Worm (Caenorhabditis elegans) whole organism, L4 larva: ENCODE data around the gene taf-11.1.
A peak's percentile ranks its signal among the peaks of the same experiment; 100 is the strongest.

Source experiments
- F26F4.8 ChIP-seq: fragments of 200-800 bp; sonication (Bioruptor generic); conservative IDR thresholded peaks from 2 replicates; pipeline ENCODE4 v1.3.6; 2022; ENCODE audit warnings: missing genetic modification characterization, missing compliant biosample characterization
- F44E2.7 ChIP-seq: fragments of 200-800 bp; sonication (Bioruptor generic); IDR thresholded peaks from 2 replicates; pipeline ENCODE4 v2.1.2; 2022; ENCODE audit warnings: missing genetic modification characterization, missing compliant biosample characterization
- R02D3.7 ChIP-seq: fragments of 150-350 bp; sonication (generic microtip); optimal IDR thresholded peaks from 3 replicates; lab custom pipeline; 2014; ENCODE audit warnings: missing biosample characterization, missing genetic modification characterization
- T26A8.4 ChIP-seq: fragments of 200-800 bp; sonication (Bioruptor generic); IDR thresholded peaks from 2 replicates; pipeline ENCODE4 v1.3.6; 2022; ENCODE audit warnings: missing genetic modification characterization, missing compliant biosample characterization
- Y5F2A.4 ChIP-seq: fragments of 200-800 bp; sonication (Bioruptor generic); optimal IDR thresholded peaks from 2 replicates; lab custom pipeline; 2018; ENCODE audit warnings: mild to moderate bottlenecking, missing genetic modification characterization, missing compliant biosample characterization
- Y75B8A.6 ChIP-seq: fragments of 200-800 bp; sonication (Bioruptor generic); IDR thresholded peaks from 2 replicates; pipeline ENCODE4 v1.3.6; 2022; ENCODE audit warnings: missing genetic modification reagents, missing genetic modification characterization, missing compliant biosample characterization
- ZK546.5 ChIP-seq, 2 experiments: sonication (generic microtip); optimal IDR thresholded peaks; 2 replicates each; lab custom pipeline; 2017; ENCODE audit warnings: missing biosample characterization in 2 of 2, missing genetic modification characterization in 2 of 2
- aha-1 ChIP-seq: fragments of 150-350 bp; peaks from one replicate; lab custom pipeline; 2014; ENCODE audit warnings: missing biosample characterization, missing genetic modification characterization
- ama-1 ChIP-seq: fragments of 150-350 bp; optimal IDR thresholded peaks from 2 replicates; lab custom pipeline; 2014; ENCODE audit warnings: inconsistent platforms, mixed read lengths
- arid-1 ChIP-seq: fragments of 200-800 bp; sonication (Bioruptor generic); conservative IDR thresholded peaks from 2 replicates; pipeline ENCODE4 v1.3.6; 2022; ENCODE audit warnings: missing genetic modification reagents, missing genetic modification characterization, missing compliant biosample characterization
- ceh-32 ChIP-seq: sonication (generic microtip); optimal IDR thresholded peaks from 2 replicates; lab custom pipeline; 2016; ENCODE audit warnings: mild to moderate bottlenecking, missing genetic modification characterization, missing compliant biosample characterization; ENCODE audit not compliant: poor library complexity
- ceh-62 ChIP-seq: sonication (generic microtip); optimal IDR thresholded peaks from 2 replicates; lab custom pipeline; 2017; ENCODE audit warnings: missing biosample characterization, missing genetic modification characterization
- ceh-82 ChIP-seq: sonication (generic microtip); optimal IDR thresholded peaks from 2 replicates; lab custom pipeline; 2017; ENCODE audit warnings: missing biosample characterization, missing genetic modification characterization
- cey-2 ChIP-seq: sonication (generic microtip); optimal IDR thresholded peaks from 3 replicates; lab custom pipeline; 2017; ENCODE audit warnings: missing genetic modification characterization, mild to moderate bottlenecking, missing compliant biosample characterization, antibody characterized with exemption, borderline replicate concordance; ENCODE audit not compliant: insufficient read depth
- daf-12 ChIP-seq: fragments of 150-350 bp; optimal IDR thresholded peaks from 2 replicates; lab custom pipeline; 2014; ENCODE audit warnings: missing biosample characterization, missing genetic modification reagents, missing genetic modification characterization
- daf-8 ChIP-seq: fragments of 200-800 bp; sonication (Bioruptor generic); IDR thresholded peaks from 2 replicates; pipeline ENCODE4 v1.3.6; 2022; ENCODE audit warnings: missing genetic modification characterization, missing compliant biosample characterization
- dmd-6 ChIP-seq: fragments of 200-800 bp; sonication (Bioruptor generic); IDR thresholded peaks from 2 replicates; pipeline ENCODE4 v1.3.6; 2022; ENCODE audit warnings: missing genetic modification reagents, missing genetic modification characterization, missing compliant biosample characterization
- dpl-1 ChIP-seq: fragments of 150-350 bp; optimal IDR thresholded peaks from 2 replicates; lab custom pipeline; 2014; ENCODE audit warnings: missing biosample characterization, missing genetic modification reagents, missing genetic modification characterization
- dve-1 ChIP-seq: sonication (generic microtip); optimal IDR thresholded peaks from 2 replicates; lab custom pipeline; 2017; ENCODE audit warnings: antibody characterized with exemption, mild to moderate bottlenecking, missing genetic modification characterization, missing compliant biosample characterization; ENCODE audit not compliant: insufficient read depth
- egl-27 ChIP-seq: sonication (generic microtip); optimal IDR thresholded peaks from 3 replicates; lab custom pipeline; 2017; ENCODE audit warnings: missing biosample characterization, missing genetic modification reagents, missing genetic modification characterization
- egl-43 ChIP-seq: fragments of 200-800 bp; sonication (Bioruptor generic); IDR thresholded peaks from 2 replicates; pipeline ENCODE4 v1.3.6; 2022; ENCODE audit warnings: missing genetic modification reagents, missing genetic modification characterization, missing compliant biosample characterization
- fkh-10 ChIP-seq: fragments of 150-350 bp; optimal IDR thresholded peaks from 2 replicates; lab custom pipeline; 2014; ENCODE audit warnings: missing biosample characterization, missing genetic modification reagents, missing genetic modification characterization
- gei-8 ChIP-seq: fragments of 200-800 bp; sonication (Bioruptor generic); optimal IDR thresholded peaks from 2 replicates; lab custom pipeline; 2018; ENCODE audit warnings: mild to moderate bottlenecking, missing genetic modification characterization, missing compliant biosample characterization
- hlh-30 ChIP-seq: sonication (generic microtip); optimal IDR thresholded peaks from 2 replicates; lab custom pipeline; 2017; ENCODE audit warnings: antibody characterized with exemption, mild to moderate bottlenecking, missing genetic modification characterization, missing compliant biosample characterization; ENCODE audit not compliant: insufficient read depth
- hmg-1.1 ChIP-seq: fragments of 200-800 bp; sonication (Bioruptor generic); IDR thresholded peaks from 2 replicates; pipeline ENCODE4 v1.3.6; 2022; ENCODE audit warnings: missing genetic modification reagents, missing genetic modification characterization, missing compliant biosample characterization
- jun-1 ChIP-seq: fragments of 150-350 bp; optimal IDR thresholded peaks from 2 replicates; lab custom pipeline; 2014; ENCODE audit warnings: missing biosample characterization, missing genetic modification reagents, missing genetic modification characterization
- lim-7 ChIP-seq: fragments of 200-800 bp; sonication (Bioruptor generic); IDR thresholded peaks from 2 replicates; pipeline ENCODE4 v1.3.6; 2022; ENCODE audit warnings: missing genetic modification characterization, missing compliant biosample characterization
- lin-13 ChIP-seq: fragments of 150-350 bp; optimal IDR thresholded peaks from 2 replicates; lab custom pipeline; 2014; ENCODE audit warnings: missing biosample characterization, missing genetic modification reagents, missing genetic modification characterization
- lin-15B ChIP-seq: fragments of 150-350 bp; sonication (generic microtip); optimal IDR thresholded peaks from 3 replicates; lab custom pipeline; 2014; ENCODE audit warnings: missing biosample characterization, missing genetic modification characterization
- lin-29 ChIP-seq: fragments of 200-800 bp; sonication (Bioruptor generic); IDR thresholded peaks from 2 replicates; pipeline ENCODE4 v1.3.6; 2022; ENCODE audit warnings: missing genetic modification reagents, missing genetic modification characterization, missing compliant biosample characterization
- lin-38 ChIP-seq: fragments of 200-800 bp; sonication (Bioruptor generic); IDR thresholded peaks from 2 replicates; pipeline ENCODE4 v1.3.6; 2022; ENCODE audit warnings: missing genetic modification reagents, missing genetic modification characterization, missing compliant biosample characterization
- mdl-1 ChIP-seq, 2 experiments: fragments of 150-350 bp in 1 of 2; sonication (generic microtip) in 1 of 2; optimal IDR thresholded peaks; 2 replicates each; lab custom pipeline; 2014 to 2017; ENCODE audit warnings: missing biosample characterization in 2 of 2, missing genetic modification characterization in 2 of 2
- mdt-29 ChIP-seq: fragments of 200-800 bp; sonication (Bioruptor generic); IDR thresholded peaks from 2 replicates; pipeline ENCODE4 v1.3.6; 2022; ENCODE audit warnings: missing genetic modification reagents, missing genetic modification characterization, missing compliant biosample characterization
- mes-2 ChIP-seq: sonication (generic microtip); optimal IDR thresholded peaks from 2 replicates; lab custom pipeline; 2016; ENCODE audit warnings: missing genotype, mild to moderate bottlenecking, missing genetic modification characterization, missing compliant biosample characterization; ENCODE audit not compliant: poor library complexity, severe bottlenecking
- mxl-2 ChIP-seq: fragments of 200-800 bp; sonication (Bioruptor generic); conservative IDR thresholded peaks from 2 replicates; pipeline ENCODE4 v1.3.6; 2022; ENCODE audit warnings: missing genetic modification reagents, missing genetic modification characterization, missing compliant biosample characterization
- nhr-10 ChIP-seq: fragments of 150-350 bp; optimal IDR thresholded peaks from 2 replicates; lab custom pipeline; 2014; ENCODE audit warnings: missing biosample characterization, missing genetic modification characterization
- nhr-11 ChIP-seq: fragments of 150-350 bp; optimal IDR thresholded peaks from 2 replicates; lab custom pipeline; 2014; ENCODE audit warnings: missing biosample characterization, missing genetic modification characterization
- nhr-111 ChIP-seq: fragments of 200-800 bp; sonication (Bioruptor generic); optimal IDR thresholded peaks from 2 replicates; lab custom pipeline; 2018; ENCODE audit warnings: mild to moderate bottlenecking, missing genetic modification characterization, missing compliant biosample characterization
- nhr-28 ChIP-seq: fragments of 150-350 bp; optimal IDR thresholded peaks from 2 replicates; lab custom pipeline; 2014; ENCODE audit warnings: missing biosample characterization, missing genetic modification characterization
- nhr-41 ChIP-seq: fragments of 200-800 bp; sonication (Bioruptor generic); IDR thresholded peaks from 2 replicates; pipeline ENCODE4 v1.3.6; 2022; ENCODE audit warnings: missing genetic modification reagents, missing genetic modification characterization, missing compliant biosample characterization
- nhr-76 ChIP-seq: fragments of 150-350 bp; optimal IDR thresholded peaks from 2 replicates; lab custom pipeline; 2014; ENCODE audit warnings: missing biosample characterization, missing genetic modification characterization
- php-3 ChIP-seq: fragments of 200-800 bp; sonication (Bioruptor generic); IDR thresholded peaks from 2 replicates; pipeline ENCODE4 v1.3.6; 2022; ENCODE audit warnings: missing genetic modification reagents, missing genetic modification characterization, missing compliant biosample characterization
- pqm-1 ChIP-seq: sonication (generic microtip); optimal IDR thresholded peaks from 2 replicates; lab custom pipeline; 2017; ENCODE audit warnings: missing biosample characterization, missing genetic modification characterization
- saeg-2 ChIP-seq: fragments of 200-800 bp; sonication (Bioruptor generic); IDR thresholded peaks from 2 replicates; pipeline ENCODE4 v1.3.6; 2022; ENCODE audit warnings: missing genetic modification reagents, missing genetic modification characterization, missing compliant biosample characterization
- skn-1 ChIP-seq: fragments of 150-350 bp; optimal IDR thresholded peaks from 2 replicates; lab custom pipeline; 2014; ENCODE audit warnings: missing biosample characterization, missing genetic modification characterization
- snpc-1.2 ChIP-seq: fragments of 200-800 bp; sonication (Bioruptor generic); IDR thresholded peaks from 2 replicates; pipeline ENCODE4 v1.3.6; 2022; ENCODE audit warnings: missing genetic modification reagents, missing genetic modification characterization, missing compliant biosample characterization
- unc-130 ChIP-seq: sonication (generic microtip); optimal IDR thresholded peaks from 2 replicates; lab custom pipeline; 2016; ENCODE audit warnings: missing genetic modification reagents, missing genetic modification characterization, missing compliant biosample characterization
- unc-62 ChIP-seq, 3 experiments: fragments of 150-350 bp in 1 of 3; sonication (generic microtip); optimal IDR thresholded peaks in 2 of 3; peaks in 1 of 3; 1 replicate in 1 of 3; 2 replicates in 2 of 3; lab custom pipeline; 2014 to 2017; ENCODE audit warnings: missing biosample characterization in 3 of 3, missing genetic modification characterization in 3 of 3, missing genetic modification reagents in 3 of 3, missing genotype in 1 of 3
- zfp-2 ChIP-seq: sonication (generic microtip); optimal IDR thresholded peaks from 2 replicates; lab custom pipeline; 2016; ENCODE audit warnings: mild to moderate bottlenecking, missing genetic modification characterization, missing compliant biosample characterization
- zip-2 ChIP-seq: fragments of 150-350 bp; optimal IDR thresholded peaks from 2 replicates; lab custom pipeline; 2014; ENCODE audit warnings: missing biosample characterization, missing genetic modification characterization
- ztf-7 ChIP-seq: fragments of 150-350 bp; optimal IDR thresholded peaks from 2 replicates; lab custom pipeline; 2014; ENCODE audit warnings: missing biosample characterization, missing genetic modification characterization

taf-11.1 gene

DNA sequence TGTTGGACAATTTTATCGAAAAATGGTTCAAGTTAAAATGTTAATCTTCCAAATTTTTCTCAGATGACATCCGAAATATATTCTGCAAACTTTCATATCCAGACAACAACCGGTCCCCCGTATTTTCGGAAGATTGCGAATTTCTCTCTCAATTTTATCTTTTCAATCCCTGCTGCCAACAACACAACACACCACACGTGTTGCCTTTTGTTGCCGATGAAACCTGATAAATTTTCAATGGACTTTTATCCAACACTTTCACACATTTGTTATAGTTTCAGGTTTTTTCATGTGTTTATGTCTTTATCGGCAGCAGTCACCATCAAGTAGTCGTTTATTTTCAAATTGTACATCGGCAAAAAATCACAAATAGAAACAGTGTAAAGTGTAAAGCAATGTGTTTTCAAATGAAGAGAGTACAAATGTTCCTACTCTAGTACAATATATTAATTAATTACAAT is 8.7 kb upstream of the taf-11.1 start (continued):
- TF ChIP-seq mdl-1 (tag; optimal IDR thresholded peaks at IDR 0.05; lab: Kevin White, UChicago) (peak in 1 of 2 experiments; percentile 73), gei-8 (GFP tag; lab: Kevin White, UChicago) (no peak), dmd-6 (GFP tag; lab: Robert Waterston, UW) (peak; percentile 26; the same call in 1 of the 2 replicates), snpc-1.2 (GFP tag; lab: Robert Waterston, UW) (no peak), ama-1 (lab: Kevin White, UChicago) (peak; percentile 91), daf-12 (no peak), nhr-10 (tag; lab: Kevin White, UChicago) (peak; percentile 40), lin-15B (tag; lab: Kevin White, UChicago) (no peak), T26A8.4 (GFP tag; lab: Robert Waterston, UW) (peak; percentile 62; the same call in 1 of the 2 replicates), lin-29 (GFP tag; lab: Robert Waterston, UW) (no peak), mxl-2 (GFP tag; lab: Robert Waterston, UW) (0 out of 2 replicates have a peak, but pooled peaks have one; percentile 2), skn-1 (no peak), mes-2 (tag; lab: Kevin White, UChicago) (peak; percentile 52), ceh-82 (no peak), dve-1 (peak; percentile 65), nhr-41 (GFP tag; lab: Robert Waterston, UW) (peak; percentile 38; the same call in 1 of the 2 replicates), egl-27 (no peak), R02D3.7 (tag; lab: Kevin White, UChicago) (no peak), F26F4.8 (GFP tag; lab: Robert Waterston, UW) (no peak), zip-2 (peak; percentile 23), egl-43 (GFP tag; lab: Robert Waterston, UW) (no peak), F44E2.7 (GFP tag; lab: Robert Waterston, UW) (no peak), Y5F2A.4 (GFP tag; lab: Kevin White, UChicago) (no peak), unc-130 (GFP tag; lab: Kevin White, UChicago) (no peak), nhr-76 (tag; lab: Kevin White, UChicago) (no peak), lin-38 (GFP tag; lab: Robert Waterston, UW) (no peak), mdt-29 (GFP tag; lab: Robert Waterston, UW) (no peak), Y75B8A.6 (GFP tag; lab: Robert Waterston, UW) (no peak), aha-1 (tag; lab: Kevin White, UChicago) (no peak), nhr-28 (peak; percentile 18), ceh-32 (no peak), jun-1 (tag; lab: Kevin White, UChicago) (no peak), ztf-7 (tag; lab: Kevin White, UChicago) (no peak), lim-7 (GFP tag; lab: Robert Waterston, UW) (0 out of 2 replicates have a peak, but pooled peaks have one; percentile 54), php-3 (GFP tag; lab: Robert Waterston, UW) (peak; percentile 57; the same call in 1 of the 2 replicates), pqm-1 (tag; lab: Kevin White, UChicago) (peak; percentile 19), cey-2 (no peak), saeg-2 (GFP tag; lab: Robert Waterston, UW) (no peak), zfp-2 (tag; lab: Kevin White, UChicago) (no peak), unc-62 (GFP tag; optimal IDR thresholded peaks at IDR 0.05 in 1 of 2; lab: Kevin White, UChicago) (peak in 1 of 2 experiments; percentile 91), unc-62 (tag; optimal IDR thresholded peaks at IDR 0.05; lab: Kevin White, UChicago) (no peak), arid-1 (GFP tag; lab: Robert Waterston, UW) (no peak), ZK546.5 (tag; optimal IDR thresholded peaks at IDR 0.05; lab: Kevin White, UChicago) (no peak), hmg-1.1 (0 out of 2 replicates have a peak, but pooled peaks have one; percentile 7), lin-13 (no peak), nhr-11 (tag; lab: Kevin White, UChicago) (no peak), dpl-1 (no peak), daf-8 (no peak), ceh-62 (tag; lab: Kevin White, UChicago) (no peak), nhr-111 (GFP tag; lab: Kevin White, UChicago) (no peak), hlh-30 (tag; lab: Kevin White, UChicago) (peak; percentile 44), fkh-10 (GFP tag; lab: Kevin White, UChicago) (no peak)
